Worm (Caenorhabditis elegans) whole organism, L2 larva: ENCODE measurements around the gene F53E2.2.

Source experiments
- egl-27 ChIP-seq: sonication (generic microtip); optimal IDR thresholded peaks from 3 replicates; lab custom pipeline; 2017; ENCODE audit warnings: missing biosample characterization, missing genetic modification reagents, missing genetic modification characterization
- elt-1 ChIP-seq: fragments of 150-350 bp; optimal IDR thresholded peaks from 2 replicates; lab custom pipeline; 2014; ENCODE audit warnings: missing biosample characterization, missing genetic modification characterization
- lin-13 ChIP-seq: fragments of 150-350 bp; optimal IDR thresholded peaks from 2 replicates; lab custom pipeline; 2014; ENCODE audit warnings: missing biosample characterization, missing genetic modification reagents, missing genetic modification characterization
- mab-5 ChIP-seq: fragments of 150-350 bp; optimal IDR thresholded peaks from 2 replicates; lab custom pipeline; 2014; ENCODE audit warnings: missing biosample characterization, missing genetic modification characterization
- nhr-11 ChIP-seq: fragments of 150-350 bp; optimal IDR thresholded peaks from 2 replicates; lab custom pipeline; 2014; ENCODE audit warnings: missing biosample characterization, missing genetic modification characterization
- nhr-23 ChIP-seq: fragments of 150-350 bp; optimal IDR thresholded peaks from 2 replicates; lab custom pipeline; 2014; ENCODE audit warnings: missing biosample characterization, missing genetic modification reagents, missing genetic modification characterization
- nhr-237 ChIP-seq: fragments of 150-350 bp; optimal IDR thresholded peaks from 2 replicates; lab custom pipeline; 2014; ENCODE audit warnings: missing biosample characterization, missing genetic modification characterization
- zag-1 ChIP-seq: fragments of 150-350 bp; optimal IDR thresholded peaks from 2 replicates; lab custom pipeline; 2014; ENCODE audit warnings: missing biosample characterization, missing genetic modification characterization

DNA sequence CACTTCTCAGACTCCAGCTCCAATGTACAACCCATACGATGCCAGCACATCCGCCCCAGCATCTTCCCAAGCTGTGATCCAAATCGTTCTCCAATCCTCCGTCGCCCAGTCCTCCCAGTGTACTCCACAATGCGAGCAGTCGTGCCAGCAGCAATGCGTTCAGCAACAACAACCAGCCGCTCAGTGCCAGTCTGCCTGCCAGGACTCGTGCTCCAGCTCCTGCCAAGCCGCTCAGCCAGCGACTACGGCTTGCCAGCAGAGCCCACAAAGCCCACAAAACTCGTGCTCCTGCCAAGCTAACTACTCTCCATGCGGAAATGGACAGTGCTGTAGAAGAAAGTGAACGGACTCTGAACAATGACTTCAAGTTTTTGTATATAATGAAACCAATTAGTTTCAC lies 9.0 kb upstream of the F53E2.2 start:
- TF ChIP-seq mab-5 (no peak), nhr-11 (tag; lab: Kevin White, UChicago) (no peak), elt-1 (tag; lab: Kevin White, UChicago) (no peak), nhr-23 (tag; lab: Kevin White, UChicago) (no peak), lin-13 (GFP tag; lab: Kevin White, UChicago) (no peak), zag-1 (tag; lab: Kevin White, UChicago) (no peak), egl-27 (no peak), nhr-237 (tag; lab: Kevin White, UChicago) (no peak)
